Worm (Caenorhabditis elegans) whole organism, late embryonic: Measurements from ENCODE around the gene Y54G2A.38.

Experiments used
- ceh-22 ChIP-seq: sonication (generic microtip); optimal IDR thresholded peaks from 2 replicates; lab custom pipeline; 2017; ENCODE audit warnings: missing biosample characterization, missing genetic modification characterization
- elt-2 ChIP-seq: sonication (generic microtip); optimal IDR thresholded peaks from 2 replicates; lab custom pipeline; 2016; ENCODE audit warnings: missing genetic modification reagents, missing genetic modification characterization, missing compliant biosample characterization
- fax-1 ChIP-seq: sonication (generic microtip); optimal IDR thresholded peaks from 2 replicates; lab custom pipeline; 2016; ENCODE audit warnings: missing genotype, missing genetic modification characterization, missing compliant biosample characterization
- hlh-13 ChIP-seq: fragments of 200-800 bp; sonication (Bioruptor generic); optimal IDR thresholded peaks from 2 replicates; lab custom pipeline; 2018; ENCODE audit warnings: mild to moderate bottlenecking, missing genetic modification characterization, missing compliant biosample characterization
- pag-3 ChIP-seq: sonication (generic microtip); optimal IDR thresholded peaks from 2 replicates; lab custom pipeline; 2016; ENCODE audit warnings: missing compliant biosample characterization, missing genetic modification characterization, borderline replicate concordance
- pha-4 ChIP-seq: fragments of 150-350 bp; optimal IDR thresholded peaks from 2 replicates; lab custom pipeline; 2018; ENCODE audit warnings: missing biosample characterization, missing genetic modification reagents, missing genetic modification characterization
- pros-1 ChIP-seq: fragments of 150-350 bp; optimal IDR thresholded peaks from 2 replicates; lab custom pipeline; 2014; ENCODE audit warnings: missing biosample characterization, missing genetic modification reagents, missing genetic modification characterization
- sox-2 ChIP-seq: fragments of 200-800 bp; sonication (Bioruptor generic); IDR thresholded peaks from 2 replicates; pipeline ENCODE4 v1.3.6; 2022; ENCODE audit warnings: missing genetic modification reagents, missing genetic modification characterization, missing compliant biosample characterization
- ttx-3 ChIP-seq: sonication (generic microtip); optimal IDR thresholded peaks from 2 replicates; lab custom pipeline; 2016; ENCODE audit warnings: missing genetic modification reagents, missing genetic modification characterization, missing compliant biosample characterization
- unc-86 ChIP-seq: sonication (generic microtip); optimal IDR thresholded peaks from 2 replicates; lab custom pipeline; 2016; ENCODE audit warnings: missing genetic modification characterization, missing compliant biosample characterization

DNA sequence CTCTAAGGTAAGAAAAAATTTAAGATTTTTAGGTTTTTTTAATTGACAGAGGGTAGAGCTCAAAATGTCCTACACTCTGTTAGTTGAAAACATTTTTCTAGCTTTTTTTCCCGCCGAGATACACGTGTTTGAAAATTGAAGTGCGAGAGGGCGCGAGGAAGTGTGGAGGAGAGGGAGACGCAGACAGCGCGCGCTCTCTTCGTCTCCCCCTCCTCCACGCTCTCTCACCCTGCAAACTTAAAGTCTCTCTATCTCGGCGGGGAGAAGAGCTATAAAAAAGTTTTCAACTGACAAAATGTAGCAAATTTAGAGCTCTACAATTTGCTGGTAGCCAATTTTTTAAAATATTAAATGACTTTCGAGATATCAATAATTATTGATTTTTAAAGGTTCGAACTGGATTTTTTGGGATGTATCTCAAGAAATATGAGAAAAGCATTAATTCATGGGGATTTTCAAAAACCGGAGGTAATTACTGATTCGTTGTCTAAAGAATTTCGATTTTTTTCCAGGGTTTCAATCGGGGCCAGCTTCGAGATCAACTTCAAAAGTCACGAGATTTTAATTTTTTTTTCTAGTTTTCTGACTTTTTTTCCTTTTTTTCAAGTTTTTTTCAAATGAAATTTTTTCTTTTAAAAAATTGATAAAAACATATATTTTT, 5.9 kb downstream of the Y54G2A.38 start:
- no peak for TF ChIP-seq pha-4 (tag; lab: Kevin White, UChicago)
- no peak for TF ChIP-seq pag-3 (tag; lab: Kevin White, UChicago)
- no peak for TF ChIP-seq hlh-13 (GFP tag; lab: Kevin White, UChicago)
- TF ChIP-seq unc-86 (tag; lab: Kevin White, UChicago) = no peak
- no peak for TF ChIP-seq sox-2
- TF ChIP-seq ttx-3 (tag; lab: Kevin White, UChicago) = no peak
- TF ChIP-seq fax-1 (tag; lab: Kevin White, UChicago) = no peak
- TF ChIP-seq elt-2 (tag; lab: Kevin White, UChicago) = no peak
- no peak for TF ChIP-seq ceh-22
- TF ChIP-seq pros-1 (tag; lab: Kevin White, UChicago) = no peak
